Worm (Caenorhabditis elegans) whole organism, L1 larva: Measurements from ENCODE around the gene srw-84.

Experiments used
- C04F5.9 ChIP-seq: sonication (generic microtip); optimal IDR thresholded peaks from 2 replicates; lab custom pipeline; 2016; ENCODE audit warnings: missing genetic modification characterization, missing compliant biosample characterization
- ama-1 ChIP-seq: fragments of 150-350 bp; optimal IDR thresholded peaks from 2 replicates; lab custom pipeline; 2014
- ceh-82 ChIP-seq, 3 experiments: fragments of 150-350 bp in 1 of 3; sonication (generic microtip) in 2 of 3; optimal IDR thresholded peaks; 2 replicates each; lab custom pipeline; 2014 to 2017; ENCODE audit warnings: missing biosample characterization in 3 of 3, missing genetic modification characterization in 3 of 3
- ces-1 ChIP-seq: fragments of 150-350 bp; optimal IDR thresholded peaks from 2 replicates; lab custom pipeline; 2014; ENCODE audit warnings: missing biosample characterization, missing genetic modification reagents, missing genetic modification characterization
- dpl-1 ChIP-seq, 3 experiments: fragments of 150-350 bp in 2 of 3; sonication (generic microtip) in 1 of 3; optimal IDR thresholded peaks; 2 replicates each; lab custom pipeline; 2014 to 2017; ENCODE audit warnings: missing biosample characterization in 3 of 3, missing genetic modification characterization in 3 of 3, missing genetic modification reagents in 3 of 3
- egl-27 ChIP-seq, 2 experiments: fragments of 150-350 bp in 1 of 2; sonication (generic microtip); optimal IDR thresholded peaks; 3 replicates each; lab custom pipeline; 2017 to 2018; ENCODE audit warnings: missing biosample characterization in 2 of 2, missing genetic modification characterization in 2 of 2, missing genetic modification reagents in 2 of 2
- lin-39 ChIP-seq: fragments of 150-350 bp; optimal IDR thresholded peaks from 2 replicates; lab custom pipeline; 2014; ENCODE audit warnings: missing biosample characterization, missing genetic modification reagents, missing genetic modification characterization
- mdl-1 ChIP-seq, 2 experiments: fragments of 150-350 bp; optimal IDR thresholded peaks; 2 replicates each; lab custom pipeline; 2014 to 2017; ENCODE audit warnings: missing biosample characterization in 2 of 2, missing genetic modification characterization in 2 of 2, inconsistent platforms in 1 of 2
- nhr-84 ChIP-seq: sonication (generic microtip); optimal IDR thresholded peaks from 2 replicates; lab custom pipeline; 2017; ENCODE audit warnings: missing biosample characterization, missing genetic modification characterization
- ztf-4 ChIP-seq: fragments of 150-350 bp; optimal IDR thresholded peaks from 2 replicates; lab custom pipeline; 2014; ENCODE audit warnings: missing biosample characterization, missing genetic modification characterization

DNA sequence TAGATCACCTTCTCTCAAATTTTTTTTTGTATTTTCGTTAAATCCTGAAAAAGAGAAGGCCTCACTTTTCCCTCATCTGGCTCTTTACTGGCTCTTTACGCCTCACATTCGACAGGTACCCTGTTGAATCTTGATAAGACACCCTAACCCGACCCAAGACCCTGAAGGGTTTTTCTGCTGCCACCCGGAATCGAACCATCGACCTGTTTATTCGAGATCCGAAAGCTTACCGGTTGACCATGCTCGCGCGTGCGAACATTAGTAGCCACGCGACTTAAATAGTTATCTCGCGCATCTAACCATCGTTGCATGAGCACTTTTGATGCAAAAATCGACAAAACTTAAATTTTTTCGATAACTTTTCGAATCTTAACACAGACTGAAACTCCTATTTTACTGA lies 25.8 kb upstream of the srw-84 start:
- TF ChIP-seq ztf-4 (tag; lab: Kevin White, UChicago) (no peak), egl-27 (tag; optimal IDR thresholded peaks at IDR 0.05; lab: Kevin White, UChicago) (no peak), mdl-1 (tag; optimal IDR thresholded peaks at IDR 0.05; lab: Kevin White, UChicago) (no peak), ama-1 (lab: Kevin White, UChicago) (no peak), C04F5.9 (tag; lab: Kevin White, UChicago) (no peak), nhr-84 (tag; lab: Kevin White, UChicago) (no peak), lin-39 (tag; lab: Kevin White, UChicago) (no peak), ceh-82 (tag; optimal IDR thresholded peaks at IDR 0.05; lab: Kevin White, UChicago) (no peak), dpl-1 (GFP tag; optimal IDR thresholded peaks at IDR 0.05; lab: Kevin White, UChicago) (no peak), ces-1 (no peak)
